Worm (Caenorhabditis elegans): ENCODE results near the gene K03H1.13.

DNA sequence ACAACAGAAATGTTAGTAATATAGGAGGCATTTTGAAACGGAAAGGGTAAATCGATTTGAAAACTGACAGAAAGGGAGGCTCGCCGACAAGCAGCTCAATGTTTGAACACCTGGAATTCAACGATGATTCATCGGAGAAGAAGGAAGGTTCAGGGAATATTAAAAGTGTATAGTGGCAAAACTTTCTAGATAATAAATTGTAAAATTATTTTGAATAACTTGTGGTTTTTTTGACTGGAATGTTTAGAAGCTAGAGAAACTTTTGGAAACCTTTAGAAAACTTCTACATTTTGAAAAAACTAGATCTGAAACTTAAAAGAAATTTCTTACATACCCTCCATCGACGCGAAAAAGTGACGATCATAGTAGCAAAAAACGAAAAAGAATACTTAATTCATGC, 47.7 kb upstream of the K03H1.13 start, which contains the start of gene pqn-8:
- TF ChIP-seq nhr-12 (tag; optimal IDR thresholded peaks at IDR 0.05) (no peak), zag-1 (tag; optimal IDR thresholded peaks at IDR 0.05) (no peak), elt-1 (tag; optimal IDR thresholded peaks at IDR 0.05) (no peak), ama-1 (optimal IDR thresholded peaks at IDR 0.05) (no peak), ceh-82 (tag; optimal IDR thresholded peaks at IDR 0.05) (no peak), nhr-25 (tag; optimal IDR thresholded peaks at IDR 0.05) (no peak), skn-1 (tag; optimal IDR thresholded peaks at IDR 0.05) (no peak), elt-2 (tag; optimal IDR thresholded peaks at IDR 0.05) (no peak), ceh-9 (tag; optimal IDR thresholded peaks at IDR 0.05) (no peak)
